Worm (Caenorhabditis elegans): Measurements from ENCODE around the gene ulp-4.

Gene ulp-4

DNA sequence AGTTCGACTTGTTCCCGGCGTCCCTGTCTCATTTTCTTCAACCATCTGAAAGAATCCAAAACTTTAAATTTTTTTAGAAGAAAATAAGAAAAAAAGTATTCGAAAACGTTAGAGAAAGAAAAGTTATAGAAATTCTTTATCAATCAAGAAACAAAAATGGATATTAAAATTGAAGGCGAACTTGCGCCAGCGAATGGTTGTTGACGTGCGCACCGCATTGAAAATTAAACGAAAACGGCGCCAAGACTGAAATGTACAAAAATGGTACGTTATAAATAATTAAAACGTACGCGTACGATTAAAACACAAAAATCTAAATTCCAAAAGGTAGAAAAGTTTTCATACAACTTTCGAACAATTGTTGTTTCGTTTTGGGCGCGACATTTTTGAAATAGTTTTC lies 43.0 kb upstream of the ulp-4 start, which contains the start of gene K02C4.3 (continued):
- TF ChIP-seq sptf-1 (tag; optimal IDR thresholded peaks at IDR 0.05) (no peak), pag-3 (tag; optimal IDR thresholded peaks at IDR 0.05; ENCODE audit: borderline replicate concordance, insufficient read depth) (peak; percentile 4), fkh-10 (GFP tag; optimal IDR thresholded peaks at IDR 0.05) (no peak), ets-5 (GFP tag; IDR thresholded peaks at IDR 0.05) (no peak), F16B12.6 (tag; optimal IDR thresholded peaks at IDR 0.05) (peak; percentile 28), pqm-1 (tag; optimal IDR thresholded peaks at IDR 0.05) (no peak), nhr-11 (tag; optimal IDR thresholded peaks at IDR 0.05) (no peak), aly-2 (tag; optimal IDR thresholded peaks at IDR 0.05) (peak; percentile 24), hpl-2 (GFP tag; optimal IDR thresholded peaks at IDR 0.05) (no peak), snu-23 (GFP tag; optimal IDR thresholded peaks at IDR 0.05) (peak; percentile 85), alr-1 (tag; optimal IDR thresholded peaks at IDR 0.05; ENCODE audit: borderline replicate concordance) (no peak), elt-3 (tag; optimal IDR thresholded peaks at IDR 0.05) (peak in 2 of 6 experiments; percentile 45 to 53), ceh-82 (tag; optimal IDR thresholded peaks at IDR 0.05) (peak; percentile 51 to 66 (median 62)), rnt-1 (tag; optimal IDR thresholded peaks at IDR 0.05) (peak; percentile 72), lin-15B (tag; optimal IDR thresholded peaks at IDR 0.05) (peak; percentile 42), jun-1 (tag; optimal IDR thresholded peaks at IDR 0.05) (peak; percentile 39), grh-1 (GFP tag; IDR thresholded peaks at IDR 0.05) (peak; percentile 37; the same call in 1 of the 2 replicates), irx-1 (tag; optimal IDR thresholded peaks at IDR 0.05) (peak; percentile 71), tlp-1 (tag; optimal IDR thresholded peaks at IDR 0.05) (no peak), swsn-7 (tag; optimal IDR thresholded peaks at IDR 0.05) (peak; percentile 76), ceh-90 (tag; optimal IDR thresholded peaks at IDR 0.05) (no peak), Y116A8C.19 (tag; optimal IDR thresholded peaks at IDR 0.05; ENCODE audit: borderline replicate concordance) (no peak), nhr-84 (tag; optimal IDR thresholded peaks at IDR 0.05) (no peak), nhr-28 (tag; optimal IDR thresholded peaks at IDR 0.05) (no peak), vab-15 (tag; optimal IDR thresholded peaks at IDR 0.05) (no peak), C16A3.4 (tag; optimal IDR thresholded peaks at IDR 0.05) (peak; percentile 39), unc-98 (GFP tag; IDR thresholded peaks at IDR 0.05) (no peak), unc-130 (tag; optimal IDR thresholded peaks at IDR 0.05) (peak; percentile 64), unc-62 (GFP tag; optimal IDR thresholded peaks at IDR 0.05) (no peak), unc-30 (tag; optimal IDR thresholded peaks at IDR 0.05) (no peak), lsy-2 (tag; optimal IDR thresholded peaks at IDR 0.05) (peak; percentile 87 to 90), ceh-8 (GFP tag; optimal IDR thresholded peaks at IDR 0.05) (peak; percentile 72), nhr-19 (GFP tag; conservative IDR thresholded peaks at IDR 0.05) (peak; percentile 77), nhr-90 (tag; optimal IDR thresholded peaks at IDR 0.05; ENCODE audit: poor library complexity) (peak; percentile 77)

DNA sequence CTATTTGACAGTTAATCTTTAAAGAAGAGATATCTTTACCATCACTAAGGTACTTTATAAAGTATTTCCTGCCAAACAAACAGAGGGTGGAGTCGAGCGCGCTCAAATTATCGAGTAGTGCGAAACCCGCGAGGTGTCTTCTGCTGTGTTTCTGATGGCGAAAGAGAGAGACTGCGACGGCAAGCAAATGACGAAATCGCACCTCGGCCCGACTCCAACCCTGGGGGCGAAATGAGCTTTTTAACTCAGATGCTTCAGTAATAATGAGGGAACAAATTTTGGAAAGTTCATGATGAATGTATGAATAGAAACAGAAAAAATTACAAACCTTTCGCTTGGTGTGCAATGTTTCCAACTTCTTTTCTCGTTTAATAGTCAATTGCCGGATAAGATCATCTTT lies 38.2 kb upstream of the ulp-4 start:
- TF ChIP-seq unc-98 (GFP tag; IDR thresholded peaks at IDR 0.05), result no peak
- no peak for TF ChIP-seq irx-1 (tag; optimal IDR thresholded peaks at IDR 0.05)
- peak; percentile 57 for TF ChIP-seq zip-4 (GFP tag; optimal IDR thresholded peaks at IDR 0.05)
- no peak for TF ChIP-seq mdl-1 (tag; optimal IDR thresholded peaks at IDR 0.05)
- peak; percentile 46 to 57 (median 57) for TF ChIP-seq dpl-1 (GFP tag; optimal IDR thresholded peaks at IDR 0.05)
- TF ChIP-seq C34B4.2 (tag; optimal IDR thresholded peaks at IDR 0.05), result no peak
- TF ChIP-seq unc-30 (tag; optimal IDR thresholded peaks at IDR 0.05), result no peak
- peak; percentile 12 for TF ChIP-seq ceh-8 (GFP tag; optimal IDR thresholded peaks at IDR 0.05)
- no peak for TF ChIP-seq mef-2 (tag; optimal IDR thresholded peaks at IDR 0.05)
- TF ChIP-seq fos-1 (tag; optimal IDR thresholded peaks at IDR 0.05), result peak; percentile 41
- TF ChIP-seq nhr-90 (tag; optimal IDR thresholded peaks at IDR 0.05; ENCODE audit: poor library complexity), result peak; percentile 85
- peak; percentile 59 to 67 for TF ChIP-seq lsy-2 (tag; optimal IDR thresholded peaks at IDR 0.05)
- no peak for TF ChIP-seq aha-1 (tag; optimal IDR thresholded peaks at IDR 0.05)
- TF ChIP-seq nhr-28 (tag; optimal IDR thresholded peaks at IDR 0.05), result no peak
- TF ChIP-seq unc-62 (GFP tag; optimal IDR thresholded peaks at IDR 0.05), result no peak
- TF ChIP-seq F16B12.6 (tag; optimal IDR thresholded peaks at IDR 0.05), result no peak
- no peak for TF ChIP-seq egl-13 (tag; optimal IDR thresholded peaks at IDR 0.05)
- TF ChIP-seq hlh-17 (GFP tag; optimal IDR thresholded peaks at IDR 0.05; ENCODE audit: borderline replicate concordance), result no peak
- TF ChIP-seq nhr-76 (tag; optimal IDR thresholded peaks at IDR 0.05), result no peak
- no peak for TF ChIP-seq alr-1 (tag; optimal IDR thresholded peaks at IDR 0.05; ENCODE audit: borderline replicate concordance)
- no peak for TF ChIP-seq Y116A8C.19 (tag; optimal IDR thresholded peaks at IDR 0.05; ENCODE audit: borderline replicate concordance)
- no peak for TF ChIP-seq ets-5 (GFP tag; IDR thresholded peaks at IDR 0.05)
- TF ChIP-seq sup-37 (GFP tag; optimal IDR thresholded peaks at IDR 0.05), result no peak
- TF ChIP-seq ces-1 (GFP tag; optimal IDR thresholded peaks at IDR 0.05), result no peak
- TF ChIP-seq nhr-11 (tag; optimal IDR thresholded peaks at IDR 0.05), result no peak
- TF ChIP-seq unc-130 (tag; optimal IDR thresholded peaks at IDR 0.05), result peak; percentile 8
- TF ChIP-seq nhr-71 (tag; optimal IDR thresholded peaks at IDR 0.05), result peak; percentile 87
- peak; percentile 79 for TF ChIP-seq nhr-20 (tag; optimal IDR thresholded peaks at IDR 0.05)
- no peak for TF ChIP-seq fkh-4 (tag; optimal IDR thresholded peaks at IDR 0.05; ENCODE audit: borderline replicate concordance)
- TF ChIP-seq pag-3 (tag; optimal IDR thresholded peaks at IDR 0.05; ENCODE audit: borderline replicate concordance, insufficient read depth), result no peak
- peak; percentile 85 for TF ChIP-seq nhr-19 (GFP tag; conservative IDR thresholded peaks at IDR 0.05)
